In the genomic region with DNA sequence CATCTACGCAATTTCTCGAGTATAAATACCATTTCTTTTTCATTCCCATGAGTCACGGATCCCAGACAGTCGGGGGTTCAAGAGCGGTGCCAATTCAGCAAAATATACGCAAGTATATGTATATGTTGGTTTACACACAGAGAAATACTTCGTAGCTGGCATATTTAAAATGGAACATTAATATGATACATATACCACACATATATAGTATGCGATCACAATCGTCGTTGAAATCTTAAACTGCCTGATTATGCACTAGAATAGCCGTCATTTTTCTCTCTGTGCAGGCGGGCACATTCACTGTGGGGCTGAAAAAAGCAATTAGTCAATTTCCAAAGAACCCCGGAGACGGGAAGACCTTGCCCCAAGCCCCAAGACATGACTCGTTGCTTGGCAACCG, we compare ENCODE assay signal across 1 fruit fly cellular context.
TF ChIP-seq lines count a peak whose summit lies in the region.

No protein-coding gene starts in this region.

TF ChIP-seq in whole organism, embryonic, 481 proteins besides CTCF, POLR2A, EP300 and RAD21 (continued from another document and continues in another):
- no peak for TF ChIP-seq twi (tag; optimal IDR thresholded peaks at IDR 0.05; lab: Kevin White, UChicago)
- peak; percentile 81 for TF ChIP-seq mam (GFP tag; optimal IDR thresholded peaks at IDR 0.05; lab: Kevin White, UChicago)
- peak; percentile 68 for TF ChIP-seq CG2712 (tag; optimal IDR thresholded peaks at IDR 0.05; lab: Kevin White, UChicago)
- TF ChIP-seq TFAM (GFP tag; optimal IDR thresholded peaks at IDR 0.05; lab: Kevin White, UChicago), result no peak
- TF ChIP-seq pnt (GFP tag; optimal IDR thresholded peaks at IDR 0.05; lab: Kevin White, UChicago), result no peak
- no peak for TF ChIP-seq CG12744 (GFP tag; optimal IDR thresholded peaks at IDR 0.05; lab: Kevin White, UChicago)
- TF ChIP-seq Pdp1 (GFP tag; optimal IDR thresholded peaks at IDR 0.05; lab: Kevin White, UChicago), result peak; percentile 39 to 40
- peak; percentile 84 for TF ChIP-seq CG31224 (GFP tag; IDR thresholded peaks at IDR 0.05; lab: Robert Waterston, UW)
- no peak for TF ChIP-seq CG3163 (GFP tag; optimal IDR thresholded peaks at IDR 0.05; lab: Kevin White, UChicago)
- TF ChIP-seq CG8281 (tag; optimal IDR thresholded peaks at IDR 0.05; lab: Kevin White, UChicago), result peak; percentile 32
- TF ChIP-seq unc-4 (GFP tag; IDR thresholded peaks at IDR 0.05; lab: Robert Waterston, UW; ENCODE audit: partially characterized antibody), result no peak
- TF ChIP-seq BtbVII (GFP tag; optimal IDR thresholded peaks at IDR 0.05; lab: Kevin White, UChicago), result peak; percentile 65
- TF ChIP-seq CG10431 (GFP tag; optimal IDR thresholded peaks at IDR 0.05; lab: Kevin White, UChicago), result no peak
- TF ChIP-seq wek (GFP tag; optimal IDR thresholded peaks at IDR 0.05; lab: Kevin White, UChicago), result no peak
- TF ChIP-seq CG1233 (GFP tag; optimal IDR thresholded peaks at IDR 0.05; lab: Kevin White, UChicago), result peak; percentile 57
- peak; percentile 52 for TF ChIP-seq CG6854 (GFP tag; optimal IDR thresholded peaks at IDR 0.05; lab: Kevin White, UChicago)
- peak; percentile 47 for TF ChIP-seq Fer2 (tag; optimal IDR thresholded peaks at IDR 0.05; lab: Kevin White, UChicago)
- TF ChIP-seq CG7357 (GFP tag; IDR thresholded peaks at IDR 0.05; lab: Robert Waterston, UW), result peak; percentile 45; the same call in 1 of the 3 replicates
- peak; percentile 64 for TF ChIP-seq CG14667 (GFP tag; IDR thresholded peaks at IDR 0.05; lab: Robert Waterston, UW)
- TF ChIP-seq CG2678 (tag; optimal IDR thresholded peaks at IDR 0.05; lab: Kevin White, UChicago), result peak; percentile 83
- TF ChIP-seq caup (GFP tag; optimal IDR thresholded peaks at IDR 0.05; lab: Kevin White, UChicago; ENCODE audit: severe bottlenecking), result peak; percentile 72
- no peak for TF ChIP-seq ato (GFP tag; IDR thresholded peaks at IDR 0.05; lab: Robert Waterston, UW; ENCODE audit: partially characterized antibody)
- peak; percentile 60 for TF ChIP-seq CG16815 (GFP tag; optimal IDR thresholded peaks at IDR 0.05; lab: Kevin White, UChicago)
- peak; percentile 33 for TF ChIP-seq jumu (GFP tag; optimal IDR thresholded peaks at IDR 0.05; lab: Kevin White, UChicago)
- 0 out of 4 replicates have a peak, but pooled peaks have one; percentile 45 for TF ChIP-seq chinmo (GFP tag; IDR thresholded peaks at IDR 0.05; lab: Robert Waterston, UW; ENCODE audit: partially characterized antibody)
- TF ChIP-seq nerfin-1 (tag; optimal IDR thresholded peaks at IDR 0.05; lab: Kevin White, UChicago), result no peak
- TF ChIP-seq CG12236 (GFP tag; optimal IDR thresholded peaks at IDR 0.05; lab: Kevin White, UChicago), result peak; percentile 19
- TF ChIP-seq CG13287 (GFP tag; IDR thresholded peaks at IDR 0.05; lab: Robert Waterston, UW; ENCODE audit: partially characterized antibody), result no peak
- TF ChIP-seq exex (tag; optimal IDR thresholded peaks at IDR 0.05; lab: Kevin White, UChicago), result peak; percentile 24
- no peak for TF ChIP-seq yki (optimal IDR thresholded peaks at IDR 0.05; lab: Kevin White, UChicago)
- peak; percentile 69 for TF ChIP-seq CG17328 (GFP tag; IDR thresholded peaks at IDR 0.05; lab: Robert Waterston, UW)
- TF ChIP-seq CG12942 (GFP tag; optimal IDR thresholded peaks at IDR 0.05; lab: Kevin White, UChicago), result peak; percentile 56
- peak; percentile 39 for TF ChIP-seq CG14710 (tag; optimal IDR thresholded peaks at IDR 0.05; lab: Kevin White, UChicago)
- peak; percentile 74 for TF ChIP-seq H2.0 (GFP tag; IDR thresholded peaks at IDR 0.05; lab: Robert Waterston, UW)
- peak; percentile 31; the same call in 1 of the 2 replicates for TF ChIP-seq Gsc (GFP tag; IDR thresholded peaks at IDR 0.05; lab: Robert Waterston, UW)
- peak; percentile 69 for TF ChIP-seq CG12659 (GFP tag; optimal IDR thresholded peaks at IDR 0.05; lab: Kevin White, UChicago)
- peak; percentile 41 for TF ChIP-seq B-H2 (GFP tag; optimal IDR thresholded peaks at IDR 0.05; lab: Kevin White, UChicago)
- no peak for TF ChIP-seq abd-A (tag; optimal IDR thresholded peaks at IDR 0.05; lab: Kevin White, UChicago)
- peak; percentile 81 for TF ChIP-seq CG14441 (GFP tag; IDR thresholded peaks at IDR 0.05; lab: Robert Waterston, UW)
- peak; percentile 55 for TF ChIP-seq Max (GFP tag; optimal IDR thresholded peaks at IDR 0.05; lab: Kevin White, UChicago)
- TF ChIP-seq CG18262 (tag; optimal IDR thresholded peaks at IDR 0.05; lab: Kevin White, UChicago), result peak; percentile 67
- TF ChIP-seq CG2129 (GFP tag; IDR thresholded peaks at IDR 0.05; lab: Robert Waterston, UW; ENCODE audit: partially characterized antibody), result no peak
- TF ChIP-seq onecut (GFP tag; IDR thresholded peaks at IDR 0.05; lab: Robert Waterston, UW), result peak; percentile 32; the same call in 1 of the 2 replicates
- TF ChIP-seq CG34376 (GFP tag; optimal IDR thresholded peaks at IDR 0.05; lab: Kevin White, UChicago), result peak; percentile 55
- TF ChIP-seq Nf-YB (GFP tag; optimal IDR thresholded peaks at IDR 0.05; lab: Kevin White, UChicago), result peak; percentile 34
- TF ChIP-seq NC2α (GFP tag; optimal IDR thresholded peaks at IDR 0.05; lab: Kevin White, UChicago), result no peak
- TF ChIP-seq CG6791 (GFP tag; IDR thresholded peaks at IDR 0.05; lab: Robert Waterston, UW; ENCODE audit: partially characterized antibody), result no peak
- TF ChIP-seq hb (GFP tag; IDR thresholded peaks at IDR 0.05; lab: Robert Waterston, UW; ENCODE audit: partially characterized antibody), result no peak
- TF ChIP-seq sug (tag; optimal IDR thresholded peaks at IDR 0.05; lab: Kevin White, UChicago), result peak; percentile 48
- peak; percentile 74 for TF ChIP-seq Fer1 (GFP tag; optimal IDR thresholded peaks at IDR 0.05; lab: Kevin White, UChicago)
- TF ChIP-seq GATAe (GFP tag; conservative IDR thresholded peaks at IDR 0.05; lab: Robert Waterston, UW), result no peak; the same call in 1 of the 2 replicates
- peak; percentile 42; the same call in 1 of the 2 replicates for TF ChIP-seq sim (GFP tag; IDR thresholded peaks at IDR 0.05; lab: Robert Waterston, UW)
- peak; percentile 82 for TF ChIP-seq Ada2b (GFP tag; IDR thresholded peaks at IDR 0.05; lab: Robert Waterston, UW)
- TF ChIP-seq schlank (tag; optimal IDR thresholded peaks at IDR 0.05; lab: Kevin White, UChicago), result peak; percentile 78
- peak; percentile 83 for TF ChIP-seq CG1603 (tag; optimal IDR thresholded peaks at IDR 0.05; lab: Kevin White, UChicago)
- peak; percentile 61 for TF ChIP-seq CG10959 (GFP tag; IDR thresholded peaks at IDR 0.05; lab: Robert Waterston, UW)
- TF ChIP-seq kay (GFP tag; optimal IDR thresholded peaks at IDR 0.05; lab: Kevin White, UChicago), result peak; percentile 66
- no peak for TF ChIP-seq Lpt (GFP tag; optimal IDR thresholded peaks at IDR 0.05; lab: Kevin White, UChicago)
- TF ChIP-seq run (tag; optimal IDR thresholded peaks at IDR 0.05; lab: Kevin White, UChicago), result no peak
- TF ChIP-seq Blimp-1 (GFP tag; optimal IDR thresholded peaks at IDR 0.05; lab: Kevin White, UChicago), result peak; percentile 73
- TF ChIP-seq sens-2 (GFP tag; IDR thresholded peaks at IDR 0.05; lab: Robert Waterston, UW), result 0 out of 2 replicates have a peak, but pooled peaks have one; percentile 45
- TF ChIP-seq CG12219 (GFP tag; optimal IDR thresholded peaks at IDR 0.05; lab: Kevin White, UChicago), result peak; percentile 40
- peak; percentile 4 for TF ChIP-seq Jarid2 (GFP tag; optimal IDR thresholded peaks at IDR 0.05; lab: Kevin White, UChicago)
- no peak for TF ChIP-seq CG13123 (GFP tag; optimal IDR thresholded peaks at IDR 0.05; lab: Kevin White, UChicago)
- peak; percentile 71 for TF ChIP-seq zfh2 (GFP tag; optimal IDR thresholded peaks at IDR 0.05; lab: Kevin White, UChicago)
- TF ChIP-seq Hmr (GFP tag; optimal IDR thresholded peaks at IDR 0.05; lab: Kevin White, UChicago), result peak; percentile 84
- TF ChIP-seq lola (GFP tag; optimal IDR thresholded peaks at IDR 0.05; lab: Kevin White, UChicago), result peak in 1 of 3 experiments; percentile 17
- TF ChIP-seq pros (GFP tag; optimal IDR thresholded peaks at IDR 0.05; lab: Kevin White, UChicago), result no peak
- TF ChIP-seq gfzf (GFP tag; optimal IDR thresholded peaks at IDR 0.05; lab: Kevin White, UChicago), result no peak
- no peak for TF ChIP-seq tll (GFP tag; optimal IDR thresholded peaks at IDR 0.05; lab: Kevin White, UChicago)
- peak; percentile 68 for TF ChIP-seq Dek (tag; optimal IDR thresholded peaks at IDR 0.05; lab: Kevin White, UChicago)
- TF ChIP-seq sens (GFP tag; lab: Kevin White, UChicago), result peak; percentile 90
- peak; percentile 16 for TF ChIP-seq CG9437 (GFP tag; optimal IDR thresholded peaks at IDR 0.05; lab: Kevin White, UChicago)
- peak; percentile 68 for TF ChIP-seq Awh (GFP tag; IDR thresholded peaks at IDR 0.05; lab: Robert Waterston, UW)
- peak; percentile 77 for TF ChIP-seq klu (GFP tag; IDR thresholded peaks at IDR 0.05; lab: Robert Waterston, UW)
- TF ChIP-seq sob (GFP tag; IDR thresholded peaks at IDR 0.05; lab: Robert Waterston, UW), result peak; percentile 88
- peak; percentile 70 for TF ChIP-seq CG6272 (GFP tag; IDR thresholded peaks at IDR 0.05; lab: Robert Waterston, UW)
- TF ChIP-seq CG16813 (GFP tag; IDR thresholded peaks at IDR 0.05; lab: Robert Waterston, UW; ENCODE audit: partially characterized antibody), result no peak
- peak; percentile 24 for TF ChIP-seq CG4328 (GFP tag; optimal IDR thresholded peaks at IDR 0.05; lab: Kevin White, UChicago)
- peak; percentile 73 for TF ChIP-seq CHES-1-like (GFP tag; optimal IDR thresholded peaks at IDR 0.05; lab: Kevin White, UChicago)
- peak; percentile 45; the same call in 1 of the 3 replicates for TF ChIP-seq sr (GFP tag; IDR thresholded peaks at IDR 0.05; lab: Robert Waterston, UW)
- TF ChIP-seq Atf3 (GFP tag; optimal IDR thresholded peaks at IDR 0.05; lab: Kevin White, UChicago), result peak; percentile 44
- TF ChIP-seq Fer3 (tag; optimal IDR thresholded peaks at IDR 0.05; lab: Kevin White, UChicago), result peak; percentile 80
- peak; percentile 44; the same call in 2 of the 3 replicates for TF ChIP-seq CG14050 (GFP tag; IDR thresholded peaks at IDR 0.05; lab: Robert Waterston, UW)
- TF ChIP-seq crc (GFP tag; optimal IDR thresholded peaks at IDR 0.05; lab: Kevin White, UChicago), result no peak
- peak; percentile 14 for TF ChIP-seq Ets97D (GFP tag; optimal IDR thresholded peaks at IDR 0.05; lab: Kevin White, UChicago)
- no peak for TF ChIP-seq sna (GFP tag; IDR thresholded peaks at IDR 0.05; lab: Robert Waterston, UW; ENCODE audit: partially characterized antibody)
- TF ChIP-seq Lim3 (GFP tag; IDR thresholded peaks at IDR 0.05; lab: Robert Waterston, UW), result peak; percentile 52; the same call in 1 of the 2 replicates
- peak; percentile 83 for TF ChIP-seq Xrp1 (GFP tag; IDR thresholded peaks at IDR 0.05; lab: Robert Waterston, UW)
- TF ChIP-seq CG4854 (GFP tag; optimal IDR thresholded peaks at IDR 0.05; lab: Kevin White, UChicago), result peak; percentile 48
- peak; percentile 87 for TF ChIP-seq gro (GFP tag; optimal IDR thresholded peaks at IDR 0.05; lab: Kevin White, UChicago)
- peak; percentile 38 for TF ChIP-seq ftz-f1 (GFP tag; optimal IDR thresholded peaks at IDR 0.05; lab: Kevin White, UChicago)
- peak; percentile 45 for TF ChIP-seq dmrt11E (tag; optimal IDR thresholded peaks at IDR 0.05; lab: Kevin White, UChicago)
- TF ChIP-seq maf-S (GFP tag; optimal IDR thresholded peaks at IDR 0.05; lab: Kevin White, UChicago), result peak; percentile 48
- no peak for TF ChIP-seq D19A (tag; optimal IDR thresholded peaks at IDR 0.05; lab: Kevin White, UChicago)
- peak; percentile 74 for TF ChIP-seq CG4404 (GFP tag; IDR thresholded peaks at IDR 0.05; lab: Robert Waterston, UW)
- TF ChIP-seq Doc2 (GFP tag; IDR thresholded peaks at IDR 0.05; lab: Robert Waterston, UW), result 0 out of 2 replicates have a peak, but pooled peaks have one; percentile 38
- 0 out of 2 replicates have a peak, but pooled peaks have one; percentile 39 for TF ChIP-seq CkIIα-i1 (GFP tag; IDR thresholded peaks at IDR 0.05; lab: Robert Waterston, UW)
- peak; percentile 23 for TF ChIP-seq CG1529 (GFP tag; optimal IDR thresholded peaks at IDR 0.05; lab: Kevin White, UChicago)
- peak; percentile 58; the same call in 1 of the 2 replicates for TF ChIP-seq toy (GFP tag; IDR thresholded peaks at IDR 0.05; lab: Robert Waterston, UW)
- TF ChIP-seq pho (GFP tag; optimal IDR thresholded peaks at IDR 0.05; lab: Kevin White, UChicago), result peak; percentile 75
- peak; percentile 47; the same call in 1 of the 2 replicates for TF ChIP-seq CG31441 (GFP tag; IDR thresholded peaks at IDR 0.05; lab: Robert Waterston, UW)
- TF ChIP-seq Kr (GFP tag; optimal IDR thresholded peaks at IDR 0.05; lab: Kevin White, UChicago), result no peak
- peak; percentile 76; the same call in 1 of the 2 replicates for TF ChIP-seq MBD-R2 (GFP tag; IDR thresholded peaks at IDR 0.05; lab: Robert Waterston, UW)
- peak; percentile 77 for TF ChIP-seq Rx (GFP tag; IDR thresholded peaks at IDR 0.05; lab: Robert Waterston, UW)
- TF ChIP-seq Nf-YA (GFP tag; IDR thresholded peaks at IDR 0.05; lab: Robert Waterston, UW), result no peak
- 0 out of 2 replicates have a peak, but pooled peaks have one; percentile 11 for TF ChIP-seq crol (GFP tag; IDR thresholded peaks at IDR 0.05; lab: Robert Waterston, UW)
- peak; percentile 39 for TF ChIP-seq CG6654 (GFP tag; optimal IDR thresholded peaks at IDR 0.05; lab: Kevin White, UChicago)
- peak; percentile 69 for TF ChIP-seq dmrt99B (tag; optimal IDR thresholded peaks at IDR 0.05; lab: Kevin White, UChicago)
- TF ChIP-seq tin (GFP tag; optimal IDR thresholded peaks at IDR 0.05; lab: Kevin White, UChicago), result peak; percentile 61
- peak; percentile 40 for TF ChIP-seq sd (tag; optimal IDR thresholded peaks at IDR 0.05; lab: Kevin White, UChicago)
- TF ChIP-seq NK7.1 (GFP tag; optimal IDR thresholded peaks at IDR 0.05; lab: Kevin White, UChicago), result peak; percentile 26
- no peak for TF ChIP-seq Opbp (GFP tag; IDR thresholded peaks at IDR 0.05; lab: Robert Waterston, UW; ENCODE audit: partially characterized antibody)
- peak; percentile 65 for TF ChIP-seq CG9727 (GFP tag; optimal IDR thresholded peaks at IDR 0.05; lab: Kevin White, UChicago)
- no peak for TF ChIP-seq CG15073 (GFP tag; optimal IDR thresholded peaks at IDR 0.05; lab: Kevin White, UChicago)
- no peak for TF ChIP-seq CG33213 (GFP tag; optimal IDR thresholded peaks at IDR 0.05; lab: Kevin White, UChicago)
- peak; percentile 82 for TF ChIP-seq CG10366 (GFP tag; IDR thresholded peaks at IDR 0.05; lab: Robert Waterston, UW)
- TF ChIP-seq row (GFP tag; IDR thresholded peaks at IDR 0.05; lab: Robert Waterston, UW), result peak; percentile 85
- peak; percentile 80 for TF ChIP-seq al (GFP tag; IDR thresholded peaks at IDR 0.05; lab: Robert Waterston, UW)
- peak; percentile 71 for TF ChIP-seq Hsf (GFP tag; optimal IDR thresholded peaks at IDR 0.05; lab: Kevin White, UChicago)
- peak; percentile 55 for TF ChIP-seq CG10274 (GFP tag; optimal IDR thresholded peaks at IDR 0.05; lab: Kevin White, UChicago)
- peak; percentile 47 for TF ChIP-seq CG18011 (GFP tag; optimal IDR thresholded peaks at IDR 0.05; lab: Kevin White, UChicago)
- TF ChIP-seq chn (GFP tag; optimal IDR thresholded peaks at IDR 0.05; lab: Kevin White, UChicago), result peak; percentile 63
